Worm (Caenorhabditis elegans): ENCODE results near the gene col-128.
A peak's percentile ranks its signal among the peaks of the same experiment; 100 is the strongest.

The col-128 gene

DNA sequence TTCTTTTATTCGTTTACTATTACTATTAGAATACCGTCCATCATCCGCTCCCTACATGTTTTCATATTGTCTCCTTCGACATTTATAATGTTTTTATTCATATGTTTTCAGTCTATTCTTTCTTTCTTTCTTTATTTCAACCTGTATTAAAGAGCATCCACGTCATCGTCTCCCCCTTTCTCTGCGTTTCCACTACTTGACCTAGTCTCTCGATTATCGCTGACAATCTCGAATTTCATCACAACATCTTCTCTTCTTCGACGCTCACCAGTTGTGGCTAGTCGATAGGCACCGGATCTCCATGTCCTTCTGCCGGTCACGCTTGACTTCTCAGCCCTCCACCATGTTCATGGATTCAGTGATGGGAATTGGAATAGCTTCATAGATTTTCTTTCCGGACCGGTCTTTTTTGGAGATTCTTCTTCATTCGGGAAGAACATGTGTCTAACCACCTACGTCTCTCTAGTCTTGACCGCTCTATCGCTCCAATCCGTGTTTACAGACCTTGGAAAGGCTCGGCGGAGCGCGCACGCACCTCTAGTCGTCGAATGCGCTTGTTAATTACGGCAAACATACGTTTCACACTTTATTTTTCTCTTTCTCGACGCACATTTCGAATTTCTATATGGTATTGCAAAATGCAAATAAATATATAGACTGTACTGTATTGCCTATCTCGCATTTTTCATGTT, 16.6 kb upstream of the col-128 start:
- peak; percentile 33 for TF ChIP-seq sdc-2 (tag; optimal IDR thresholded peaks at IDR 0.05)
- TF ChIP-seq ceh-34 (tag; optimal IDR thresholded peaks at IDR 0.05): peak; percentile 30
- TF ChIP-seq ceh-24 (tag; optimal IDR thresholded peaks at IDR 0.05): no peak

DNA sequence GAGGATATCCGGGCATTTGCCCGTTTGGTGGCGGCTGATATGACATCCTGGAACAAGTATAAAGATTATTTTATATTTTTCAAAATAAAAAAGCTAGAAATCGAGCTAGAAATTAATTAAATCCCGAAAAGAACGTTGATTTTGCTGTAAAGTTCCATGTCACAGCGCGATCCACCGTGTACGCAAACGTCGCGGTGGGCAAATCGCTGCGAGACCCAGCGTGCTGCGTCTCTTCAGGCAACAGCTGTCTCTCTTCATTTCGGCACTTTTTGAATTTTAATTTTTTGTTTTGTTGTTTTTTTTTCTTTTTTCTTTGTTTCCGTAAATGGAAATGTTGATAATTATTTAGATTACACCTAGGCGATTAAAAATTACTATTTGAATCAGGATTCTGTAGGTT, 14.4 kb upstream of the col-128 start, which contains the start of gene sec-24.1:
TSS of gene sec-24.1 (minus strand) at position 49 of the 400 bp plus-strand sequence.
- no peak for TF ChIP-seq unc-3 (GFP tag; conservative IDR thresholded peaks at IDR 0.05)
- no peak for TF ChIP-seq unc-3 (tag; optimal IDR thresholded peaks at IDR 0.05)
- no peak for TF ChIP-seq pha-2 (tag; optimal IDR thresholded peaks at IDR 0.05)
- peak; percentile 13 for TF ChIP-seq pax-1 (tag; optimal IDR thresholded peaks at IDR 0.05)
- TF ChIP-seq nfya-1 (tag; optimal IDR thresholded peaks at IDR 0.05): peak; percentile 94
- no peak for TF ChIP-seq sdc-2 (tag; optimal IDR thresholded peaks at IDR 0.05)
- TF ChIP-seq hlh-8 (tag; optimal IDR thresholded peaks at IDR 0.05): no peak
- no peak for TF ChIP-seq nhr-11 (tag; optimal IDR thresholded peaks at IDR 0.05)
- no peak for TF ChIP-seq odd-2 (tag; optimal IDR thresholded peaks at IDR 0.05)
- peak; percentile 7 for TF ChIP-seq rnt-1 (tag; optimal IDR thresholded peaks at IDR 0.05)
- TF ChIP-seq ceh-18 (tag; optimal IDR thresholded peaks at IDR 0.05): peak; percentile 18
- TF ChIP-seq dve-1 (tag; optimal IDR thresholded peaks at IDR 0.05): peak; percentile 8
- no peak for TF ChIP-seq ceh-30 (tag; optimal IDR thresholded peaks at IDR 0.05)
- TF ChIP-seq ceh-2 (tag; optimal IDR thresholded peaks at IDR 0.05): no peak
- no peak for TF ChIP-seq tbx-7 (tag; optimal IDR thresholded peaks at IDR 0.05)
- no peak for TF ChIP-seq hlh-15 (tag; optimal IDR thresholded peaks at IDR 0.05)
- TF ChIP-seq C38D4.7 (GFP tag; optimal IDR thresholded peaks at IDR 0.05): no peak
- no peak for TF ChIP-seq hlh-30 (tag; optimal IDR thresholded peaks at IDR 0.05; ENCODE audit: insufficient read depth)
- no peak for TF ChIP-seq ama-1 (optimal IDR thresholded peaks at IDR 0.05)
- TF ChIP-seq tbx-2 (tag; optimal IDR thresholded peaks at IDR 0.05): peak; percentile 75
- peak; percentile 17 for TF ChIP-seq ets-4 (tag; optimal IDR thresholded peaks at IDR 0.05)
- TF ChIP-seq pat-9 (tag; optimal IDR thresholded peaks at IDR 0.05): peak; percentile 51
- TF ChIP-seq hlh-13 (GFP tag; optimal IDR thresholded peaks at IDR 0.05): no peak
- peak; percentile 59 for TF ChIP-seq K09A11.1 (tag; optimal IDR thresholded peaks at IDR 0.05; ENCODE audit: insufficient read depth)
- TF ChIP-seq zip-5 (tag; optimal IDR thresholded peaks at IDR 0.05): no peak
- peak; percentile 3 for TF ChIP-seq unc-42 (tag; optimal IDR thresholded peaks at IDR 0.05)
- peak; percentile 42 for TF ChIP-seq ceh-31 (tag; optimal IDR thresholded peaks at IDR 0.05)
- TF ChIP-seq pag-3 (tag; optimal IDR thresholded peaks at IDR 0.05; ENCODE audit: borderline replicate concordance): no peak
- no peak for TF ChIP-seq che-1 (tag; optimal IDR thresholded peaks at IDR 0.05)

DNA sequence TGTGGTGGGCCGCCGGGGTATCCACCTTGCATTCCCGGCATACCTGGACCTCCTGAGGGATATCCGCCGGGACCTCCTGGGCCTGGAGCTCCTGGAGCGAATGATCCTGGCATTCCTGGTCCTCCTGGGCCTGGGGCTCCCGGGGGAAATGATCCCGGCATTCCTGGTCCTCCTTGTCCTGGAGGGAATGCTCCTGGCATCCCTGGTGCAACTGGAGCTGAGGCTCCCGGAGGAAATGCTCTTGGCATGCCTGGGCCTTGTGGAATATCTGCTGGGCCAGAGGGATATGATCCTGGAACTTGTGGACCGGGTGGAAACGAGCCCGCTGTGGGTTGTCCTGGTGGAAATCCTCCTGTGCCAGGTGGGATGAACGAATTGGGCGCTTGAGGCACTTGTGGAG, 13.3 kb upstream of the col-128 start:
- TF ChIP-seq ceh-9 (tag; optimal IDR thresholded peaks at IDR 0.05): no peak
- no peak for TF ChIP-seq zip-5 (tag; optimal IDR thresholded peaks at IDR 0.05)
- no peak for TF ChIP-seq pqm-1 (tag; optimal IDR thresholded peaks at IDR 0.05)
- TF ChIP-seq hlh-30 (tag; optimal IDR thresholded peaks at IDR 0.05; ENCODE audit: insufficient read depth): no peak
- TF ChIP-seq K09A11.1 (tag; optimal IDR thresholded peaks at IDR 0.05; ENCODE audit: insufficient read depth): no peak
- TF ChIP-seq fkh-10 (GFP tag; optimal IDR thresholded peaks at IDR 0.05): no peak
- no peak for TF ChIP-seq F13H6.1 (tag; optimal IDR thresholded peaks at IDR 0.05)
- TF ChIP-seq tbx-7 (tag; optimal IDR thresholded peaks at IDR 0.05): no peak
- TF ChIP-seq pha-4 (tag; optimal IDR thresholded peaks at IDR 0.05): no peak
- no peak for TF ChIP-seq nhr-232 (tag; optimal IDR thresholded peaks at IDR 0.05)
- no peak for TF ChIP-seq che-1 (tag; optimal IDR thresholded peaks at IDR 0.05)
- peak; percentile 63 for TF ChIP-seq mec-3 (tag; optimal IDR thresholded peaks at IDR 0.05; ENCODE audit: borderline replicate concordance)
- TF ChIP-seq ceh-48 (tag; optimal IDR thresholded peaks at IDR 0.05): no peak
- TF ChIP-seq syd-9 (tag; optimal IDR thresholded peaks at IDR 0.05): no peak
- TF ChIP-seq rnt-1 (tag; optimal IDR thresholded peaks at IDR 0.05): no peak
- no peak for TF ChIP-seq unc-3 (GFP tag; conservative IDR thresholded peaks at IDR 0.05)
- TF ChIP-seq unc-3 (tag; optimal IDR thresholded peaks at IDR 0.05): no peak
- peak; percentile 87 for TF ChIP-seq elt-4 (tag; optimal IDR thresholded peaks at IDR 0.05)
- TF ChIP-seq lin-11 (tag; optimal IDR thresholded peaks at IDR 0.05): no peak
- peak; percentile 23 for TF ChIP-seq C08G9.2 (tag; optimal IDR thresholded peaks at IDR 0.05)
